Worm (Caenorhabditis elegans): ENCODE data around the gene ndab-1.

The ndab-1 gene

ce11 chrIII:11917090-11917489, 1.6 kb upstream of the ndab-1 start:
- TF ChIP-seq hmg-4 (GFP tag; optimal IDR thresholded peaks at IDR 0.05): peak; percentile 16
- TF ChIP-seq pes-1 (GFP tag; IDR thresholded peaks at IDR 0.05): peak; percentile 39; the same call in 1 of the 2 replicates
- no peak for TF ChIP-seq ama-1 (optimal IDR thresholded peaks at IDR 0.05)
- TF ChIP-seq tbx-37 (GFP tag; conservative IDR thresholded peaks at IDR 0.05): no peak
- TF ChIP-seq flt-1 (GFP tag; IDR thresholded peaks at IDR 0.05): no peak
- no peak for TF ChIP-seq ceh-36 (tag; optimal IDR thresholded peaks at IDR 0.05)
- TF ChIP-seq B0310.2 (tag; optimal IDR thresholded peaks at IDR 0.05): peak; percentile 9
- no peak for TF ChIP-seq hmbx-1 (tag; optimal IDR thresholded peaks at IDR 0.05)
- no peak for TF ChIP-seq F13C5.2 (tag; optimal IDR thresholded peaks at IDR 0.05)
- TF ChIP-seq scrt-1 (GFP tag; IDR thresholded peaks at IDR 0.05): no peak
- TF ChIP-seq aly-1 (tag; optimal IDR thresholded peaks at IDR 0.05): no peak
- TF ChIP-seq ets-7 (tag; optimal IDR thresholded peaks at IDR 0.05): no peak
- no peak for TF ChIP-seq ceh-13 (GFP tag; optimal IDR thresholded peaks at IDR 0.05)

- TF ChIP-seq ama-1 (optimal IDR thresholded peaks at IDR 0.05): no peak
- TF ChIP-seq hmbx-1 (tag; optimal IDR thresholded peaks at IDR 0.05): no peak
- no peak for TF ChIP-seq aly-1 (tag; optimal IDR thresholded peaks at IDR 0.05)
- TF ChIP-seq ceh-13 (GFP tag; optimal IDR thresholded peaks at IDR 0.05): no peak
- no peak for TF ChIP-seq tbx-11 (GFP tag; IDR thresholded peaks at IDR 0.05)
- TF ChIP-seq hnd-1 (tag; optimal IDR thresholded peaks at IDR 0.05): no peak
- TF ChIP-seq B0310.2 (tag; optimal IDR thresholded peaks at IDR 0.05): no peak
- TF ChIP-seq scrt-1 (GFP tag; IDR thresholded peaks at IDR 0.05): no peak
- no peak for TF ChIP-seq flt-1 (GFP tag; IDR thresholded peaks at IDR 0.05)
- no peak for TF ChIP-seq sea-1 (GFP tag; conservative IDR thresholded peaks at IDR 0.05)
- no peak for TF ChIP-seq tra-4 (tag; optimal IDR thresholded peaks at IDR 0.05)
- no peak for TF ChIP-seq hmg-4 (GFP tag; optimal IDR thresholded peaks at IDR 0.05)
These were observed 748 bp upstream of the ndab-1 start for ce11 chrIII:11916260-11916659.

ce11 chrIII:11914220-11914619, 1.3 kb downstream of the ndab-1 start, which contains the start of gene Y56A3A.16:
Y56A3A.16 (minus strand) TSS chrIII:11914320.
- no peak for TF ChIP-seq tbx-11 (GFP tag; IDR thresholded peaks at IDR 0.05)
- no peak for TF ChIP-seq pes-1 (GFP tag; IDR thresholded peaks at IDR 0.05)
- TF ChIP-seq sea-1 (GFP tag; conservative IDR thresholded peaks at IDR 0.05): no peak
- TF ChIP-seq hnd-1 (tag; optimal IDR thresholded peaks at IDR 0.05): no peak

- TF ChIP-seq ama-1 (optimal IDR thresholded peaks at IDR 0.05): no peak
- no peak for TF ChIP-seq ceh-36 (tag; optimal IDR thresholded peaks at IDR 0.05)
- TF ChIP-seq pes-1 (GFP tag; IDR thresholded peaks at IDR 0.05): no peak
- no peak for TF ChIP-seq B0310.2 (tag; optimal IDR thresholded peaks at IDR 0.05)
- no peak for TF ChIP-seq hnd-1 (tag; optimal IDR thresholded peaks at IDR 0.05)
- TF ChIP-seq F13C5.2 (tag; optimal IDR thresholded peaks at IDR 0.05): no peak
- TF ChIP-seq tbx-37 (GFP tag; conservative IDR thresholded peaks at IDR 0.05): no peak
- no peak for TF ChIP-seq ceh-13 (GFP tag; optimal IDR thresholded peaks at IDR 0.05)
- TF ChIP-seq hmg-4 (GFP tag; optimal IDR thresholded peaks at IDR 0.05): no peak
- TF ChIP-seq aly-1 (tag; optimal IDR thresholded peaks at IDR 0.05): no peak
- TF ChIP-seq tra-4 (tag; optimal IDR thresholded peaks at IDR 0.05): no peak
- TF ChIP-seq tbx-11 (GFP tag; IDR thresholded peaks at IDR 0.05): no peak
- no peak for TF ChIP-seq ets-7 (tag; optimal IDR thresholded peaks at IDR 0.05)
- no peak for TF ChIP-seq sea-1 (GFP tag; conservative IDR thresholded peaks at IDR 0.05)
- no peak for TF ChIP-seq scrt-1 (GFP tag; IDR thresholded peaks at IDR 0.05)
- TF ChIP-seq flt-1 (GFP tag; IDR thresholded peaks at IDR 0.05): no peak
These were observed 5.7 kb downstream of the ndab-1 start, which contains the start of gene faah-4 for ce11 chrIII:11909778-11910177. faah-4 (minus strand) TSS chrIII:11909878.

- TF ChIP-seq flt-1 (GFP tag; IDR thresholded peaks at IDR 0.05): no peak
- no peak for TF ChIP-seq ceh-13 (GFP tag; optimal IDR thresholded peaks at IDR 0.05)
- no peak for TF ChIP-seq B0310.2 (tag; optimal IDR thresholded peaks at IDR 0.05)
- TF ChIP-seq F13C5.2 (tag; optimal IDR thresholded peaks at IDR 0.05): no peak
- no peak for TF ChIP-seq ceh-36 (tag; optimal IDR thresholded peaks at IDR 0.05)
These were observed 6.9 kb downstream of the ndab-1 start, which contains the start of gene fbxb-24 for ce11 chrIII:11908660-11909059. fbxb-24 (plus strand) TSS chrIII:11908960.

- TF ChIP-seq tra-4 (tag; optimal IDR thresholded peaks at IDR 0.05): no peak
- no peak for TF ChIP-seq sea-1 (GFP tag; conservative IDR thresholded peaks at IDR 0.05)
- no peak for TF ChIP-seq ceh-13 (GFP tag; optimal IDR thresholded peaks at IDR 0.05)
- TF ChIP-seq hmbx-1 (tag; optimal IDR thresholded peaks at IDR 0.05): no peak
- TF ChIP-seq ets-7 (tag; optimal IDR thresholded peaks at IDR 0.05): no peak
- no peak for TF ChIP-seq scrt-1 (GFP tag; IDR thresholded peaks at IDR 0.05)
- no peak for TF ChIP-seq aly-1 (tag; optimal IDR thresholded peaks at IDR 0.05)
- no peak for TF ChIP-seq hnd-1 (tag; optimal IDR thresholded peaks at IDR 0.05)
- TF ChIP-seq B0310.2 (tag; optimal IDR thresholded peaks at IDR 0.05): no peak
- no peak for TF ChIP-seq tbx-11 (GFP tag; IDR thresholded peaks at IDR 0.05)
- no peak for TF ChIP-seq ceh-36 (tag; optimal IDR thresholded peaks at IDR 0.05)
- no peak for TF ChIP-seq flt-1 (GFP tag; IDR thresholded peaks at IDR 0.05)
- no peak for TF ChIP-seq F13C5.2 (tag; optimal IDR thresholded peaks at IDR 0.05)
- no peak for TF ChIP-seq hmg-4 (GFP tag; optimal IDR thresholded peaks at IDR 0.05)
These were observed 8.3 kb downstream of the ndab-1 start, which contains the start of gene sdz-33 for ce11 chrIII:11907177-11907576. sdz-33 (plus strand) TSS chrIII:11907477.

- no peak for TF ChIP-seq scrt-1 (GFP tag; IDR thresholded peaks at IDR 0.05)
- no peak for TF ChIP-seq aly-1 (tag; optimal IDR thresholded peaks at IDR 0.05)
- no peak for TF ChIP-seq F13C5.2 (tag; optimal IDR thresholded peaks at IDR 0.05)
- TF ChIP-seq ceh-13 (GFP tag; optimal IDR thresholded peaks at IDR 0.05): no peak
- TF ChIP-seq B0310.2 (tag; optimal IDR thresholded peaks at IDR 0.05): no peak
- no peak for TF ChIP-seq hnd-1 (tag; optimal IDR thresholded peaks at IDR 0.05)
- TF ChIP-seq tbx-37 (GFP tag; conservative IDR thresholded peaks at IDR 0.05): no peak
- TF ChIP-seq tra-4 (tag; optimal IDR thresholded peaks at IDR 0.05): no peak
- TF ChIP-seq sea-1 (GFP tag; conservative IDR thresholded peaks at IDR 0.05): no peak
- TF ChIP-seq pes-1 (GFP tag; IDR thresholded peaks at IDR 0.05): no peak
- no peak for TF ChIP-seq ama-1 (optimal IDR thresholded peaks at IDR 0.05)
- no peak for TF ChIP-seq flt-1 (GFP tag; IDR thresholded peaks at IDR 0.05)
- no peak for TF ChIP-seq ets-7 (tag; optimal IDR thresholded peaks at IDR 0.05)
- TF ChIP-seq hmg-4 (GFP tag; optimal IDR thresholded peaks at IDR 0.05): no peak
These were observed 12.7 kb downstream of the ndab-1 start for ce11 chrIII:11902782-11903181.

- no peak for TF ChIP-seq hmbx-1 (tag; optimal IDR thresholded peaks at IDR 0.05)
- no peak for TF ChIP-seq flt-1 (GFP tag; IDR thresholded peaks at IDR 0.05)
These were observed 15.5 kb downstream of the ndab-1 start for ce11 chrIII:11900022-11900421.

Measured in whole organism, early embryonic.